Fruit fly (Drosophila melanogaster) whole organism, embryonic: Measurements from ENCODE around the gene Tsen34.

Experiments used
- Abd-B ChIP-seq: fragments of 200-800 bp; sonication (Bioruptor generic); optimal IDR thresholded peaks from 2 replicates; lab custom pipeline; 2018; ENCODE audit warnings: missing biosample characterization, mild to moderate bottlenecking, missing genetic modification characterization, moderate library complexity
- Bdp1 ChIP-seq: fragments of 200-800 bp; sonication (Bioruptor generic); optimal IDR thresholded peaks from 3 replicates; lab custom pipeline; 2016; ENCODE audit warnings: missing biosample characterization, missing genetic modification characterization
- CG10209 ChIP-seq: fragments of 200-800 bp; sonication (Bioruptor generic); optimal IDR thresholded peaks from 3 replicates; lab custom pipeline; 2017; ENCODE audit warnings: missing biosample characterization, mild to moderate bottlenecking, missing genetic modification characterization, missing genetic modification reagents
- CG10565 ChIP-seq: fragments of 200-800 bp; sonication (Bioruptor generic); optimal IDR thresholded peaks from 3 replicates; lab custom pipeline; 2016; ENCODE audit warnings: missing biosample characterization, mild to moderate bottlenecking, missing genetic modification characterization
- CG10654 ChIP-seq: fragments of 200-800 bp; sonication (Bioruptor generic); optimal IDR thresholded peaks from 2 replicates; lab custom pipeline; 2016; ENCODE audit warnings: missing biosample characterization, missing genetic modification characterization
- CG11723 ChIP-seq: fragments of 200-800 bp; sonication (Bioruptor generic); optimal IDR thresholded peaks from 2 replicates; lab custom pipeline; 2017; ENCODE audit warnings: missing biosample characterization, mild to moderate bottlenecking, missing genetic modification characterization
- CG14667 ChIP-seq: fragments of 200-800 bp; sonication (Bioruptor generic); IDR thresholded peaks from 2 replicates; pipeline ENCODE4 v1.3.6; 2022; ENCODE audit warnings: missing biosample characterization, missing genetic modification characterization
- CG16779 ChIP-seq: fragments of 200-800 bp; sonication (Bioruptor generic); IDR thresholded peaks from 2 replicates; pipeline ENCODE4 v1.3.6; 2022; ENCODE audit warnings: missing biosample characterization, missing genetic modification characterization
- CG17802 ChIP-seq: fragments of 200-800 bp; sonication (Bioruptor generic); optimal IDR thresholded peaks from 2 replicates; lab custom pipeline; 2018; ENCODE audit warnings: missing biosample characterization, mild to moderate bottlenecking, missing genetic modification characterization, moderate library complexity
- CG18619 ChIP-seq: fragments of 200-800 bp; sonication (Bioruptor generic); optimal IDR thresholded peaks from 3 replicates; lab custom pipeline; 2017; ENCODE audit warnings: missing biosample characterization, mild to moderate bottlenecking, missing genetic modification characterization
- CG2875 ChIP-seq: fragments of 200-800 bp; sonication (Bioruptor generic); optimal IDR thresholded peaks from 2 replicates; lab custom pipeline; 2017; ENCODE audit warnings: missing biosample characterization, mild to moderate bottlenecking, missing genetic modification characterization, missing genetic modification reagents
- CG3995 ChIP-seq: fragments of 200-800 bp; sonication (Bioruptor generic); optimal IDR thresholded peaks from 3 replicates; lab custom pipeline; 2016; ENCODE audit warnings: missing biosample characterization, missing genetic modification characterization
- CG6272 ChIP-seq: fragments of 200-800 bp; sonication (Bioruptor generic); IDR thresholded peaks from 2 replicates; pipeline ENCODE4 v1.3.6; 2022; ENCODE audit warnings: missing biosample characterization, missing genetic modification characterization
- CG7839 ChIP-seq: fragments of 200-800 bp; sonication (Bioruptor generic); optimal IDR thresholded peaks from 3 replicates; lab custom pipeline; 2018; ENCODE audit warnings: missing biosample characterization, mild to moderate bottlenecking, missing genetic modification characterization, moderate library complexity
- Eip74EF ChIP-seq, 2 experiments: fragments of 200-800 bp in 1 of 2; fragments of >200 bp in 1 of 2; sonication (Bioruptor generic) in 1 of 2; optimal IDR thresholded peaks; 2 replicates each; lab custom pipeline; 2017 to 2019; ENCODE audit warnings: missing biosample characterization in 2 of 2, missing genetic modification characterization in 2 of 2, mild to moderate bottlenecking in 1 of 2, moderate library complexity in 1 of 2
- Elba2 ChIP-seq: fragments of 200-800 bp; sonication (Bioruptor generic); optimal IDR thresholded peaks from 3 replicates; lab custom pipeline; 2016; ENCODE audit warnings: missing biosample characterization, missing genetic modification characterization
- H2.0 ChIP-seq: fragments of 200-800 bp; sonication (Bioruptor generic); IDR thresholded peaks from 2 replicates; pipeline ENCODE4 v1.3.6; 2022; ENCODE audit warnings: missing biosample characterization, missing genetic modification characterization
- HHEX ChIP-seq: fragments of 200-800 bp; sonication (Bioruptor generic); optimal IDR thresholded peaks from 3 replicates; lab custom pipeline; 2017; ENCODE audit warnings: missing biosample characterization, mild to moderate bottlenecking, missing genetic modification characterization, missing genetic modification reagents
- Mes4 ChIP-seq: fragments of 200-800 bp; sonication (Bioruptor generic); optimal IDR thresholded peaks from 2 replicates; lab custom pipeline; 2016; ENCODE audit warnings: missing biosample characterization, missing genetic modification characterization
- NC2α ChIP-seq: fragments of 200-800 bp; sonication (Bioruptor generic); optimal IDR thresholded peaks from 2 replicates; lab custom pipeline; 2016; ENCODE audit warnings: missing biosample characterization, missing genetic modification characterization
- Neu2 ChIP-seq: fragments of 200-800 bp; sonication (Bioruptor generic); optimal IDR thresholded peaks from 3 replicates; lab custom pipeline; 2016; ENCODE audit warnings: missing biosample characterization, missing genetic modification characterization, borderline replicate concordance
- PHDP ChIP-seq: fragments of 200-800 bp; sonication (Bioruptor generic); optimal IDR thresholded peaks from 3 replicates; lab custom pipeline; 2018; ENCODE audit warnings: missing biosample characterization, mild to moderate bottlenecking, missing genetic modification characterization, moderate library complexity
- Spps ChIP-seq: fragments of 200-800 bp; sonication (Bioruptor generic); optimal IDR thresholded peaks from 2 replicates; lab custom pipeline; 2018; ENCODE audit warnings: missing biosample characterization, mild to moderate bottlenecking, missing genetic modification characterization
- Xbp1 ChIP-seq: fragments of 200-800 bp; sonication (Bioruptor generic); optimal IDR thresholded peaks from 3 replicates; lab custom pipeline; 2016; ENCODE audit warnings: missing biosample characterization, mild to moderate bottlenecking, missing genetic modification characterization
- ab ChIP-seq: fragments of 200-800 bp; sonication (Bioruptor generic); optimal IDR thresholded peaks from 2 replicates; lab custom pipeline; 2016; ENCODE audit warnings: missing biosample characterization, missing genetic modification characterization
- ara ChIP-seq: fragments of 200-800 bp; sonication (Bioruptor generic); IDR thresholded peaks from 2 replicates; pipeline ENCODE4 v1.3.6; 2022; ENCODE audit warnings: missing biosample characterization, missing genetic modification characterization
- br ChIP-seq: fragments of >200 bp; optimal IDR thresholded peaks from 2 replicates; lab custom pipeline; 2017
- caup ChIP-seq: fragments of 200-800 bp; sonication (Bioruptor generic); optimal IDR thresholded peaks from 3 replicates; lab custom pipeline; 2017; ENCODE audit warnings: missing biosample characterization, mild to moderate bottlenecking, missing genetic modification characterization, moderate library complexity; ENCODE audit not compliant: severe bottlenecking
- cg ChIP-seq: fragments of 200-800 bp; sonication (Bioruptor generic); optimal IDR thresholded peaks from 3 replicates; lab custom pipeline; 2019; ENCODE audit warnings: missing biosample characterization, mild to moderate bottlenecking, missing genetic modification characterization, moderate library complexity
- chinmo ChIP-seq: fragments of 200-800 bp; sonication (Bioruptor generic); IDR thresholded peaks from 4 replicates; pipeline ENCODE4 v1.3.6; 2022; ENCODE audit warnings: missing biosample characterization, missing genetic modification characterization; ENCODE audit not compliant: partially characterized antibody
- chn ChIP-seq: fragments of 200-800 bp; sonication (Bioruptor generic); optimal IDR thresholded peaks from 2 replicates; lab custom pipeline; 2016; ENCODE audit warnings: missing biosample characterization, missing genetic modification characterization
- cwo ChIP-seq: fragments of 200-800 bp; sonication (Bioruptor generic); optimal IDR thresholded peaks from 3 replicates; lab custom pipeline; 2017; ENCODE audit warnings: missing biosample characterization, missing genetic modification characterization, mild to moderate bottlenecking, moderate library complexity, missing genetic modification reagents
- fd102C ChIP-seq: fragments of 200-800 bp; sonication (Bioruptor generic); optimal IDR thresholded peaks from 2 replicates; lab custom pipeline; 2018; ENCODE audit warnings: missing biosample characterization, mild to moderate bottlenecking, missing genetic modification characterization, moderate library complexity
- ftz-f1 ChIP-seq: fragments of 200-800 bp; sonication (Bioruptor generic); optimal IDR thresholded peaks from 2 replicates; lab custom pipeline; 2016; ENCODE audit warnings: missing biosample characterization, missing genetic modification characterization
- gcm2 ChIP-seq: fragments of 200-800 bp; sonication (Bioruptor generic); optimal IDR thresholded peaks from 2 replicates; lab custom pipeline; 2016; ENCODE audit warnings: missing biosample characterization, missing genetic modification characterization
- gsb ChIP-seq: fragments of 200-800 bp; sonication (Bioruptor generic); IDR thresholded peaks from 2 replicates; pipeline ENCODE4 v1.3.6; 2022; ENCODE audit warnings: missing biosample characterization, missing genetic modification characterization
- hbn ChIP-seq: fragments of 200-800 bp; sonication (Bioruptor generic); IDR thresholded peaks from 2 replicates; pipeline ENCODE4 v1.3.6; 2022; ENCODE audit warnings: missing biosample characterization, missing genetic modification characterization; ENCODE audit not compliant: partially characterized antibody
- jigr1 ChIP-seq: fragments of 200-800 bp; sonication (Bioruptor generic); IDR thresholded peaks from 3 replicates; pipeline ENCODE4 v1.3.6; 2022; ENCODE audit warnings: missing biosample characterization, missing genetic modification characterization
- kah ChIP-seq: fragments of 200-800 bp; sonication (Bioruptor generic); optimal IDR thresholded peaks from 2 replicates; lab custom pipeline; 2018; ENCODE audit warnings: missing biosample characterization, mild to moderate bottlenecking, missing genetic modification characterization
- ken ChIP-seq: fragments of 200-800 bp; sonication (Bioruptor generic); IDR thresholded peaks from 3 replicates; pipeline ENCODE4 v1.3.6; 2022; ENCODE audit warnings: missing biosample characterization, missing genetic modification characterization
- lbe ChIP-seq: fragments of 200-800 bp; sonication (Bioruptor generic); optimal IDR thresholded peaks from 2 replicates; lab custom pipeline; 2016; ENCODE audit warnings: missing biosample characterization, mild to moderate bottlenecking, missing genetic modification characterization
- nom ChIP-seq: fragments of 200-800 bp; sonication (Bioruptor generic); optimal IDR thresholded peaks from 2 replicates; lab custom pipeline; 2017; ENCODE audit warnings: missing biosample characterization, missing genetic modification characterization, mild to moderate bottlenecking, moderate library complexity, missing genetic modification reagents
- odd ChIP-seq: fragments of 200-800 bp; sonication (Bioruptor generic); optimal IDR thresholded peaks from 2 replicates; lab custom pipeline; 2017; ENCODE audit warnings: missing biosample characterization, mild to moderate bottlenecking, missing genetic modification characterization
- seq ChIP-seq: fragments of 200-800 bp; sonication (Bioruptor generic); IDR thresholded peaks from 2 replicates; pipeline ENCODE4 v1.3.6; 2022; ENCODE audit warnings: missing biosample characterization, missing genetic modification characterization
- stwl ChIP-seq: fragments of 200-800 bp; sonication (Bioruptor generic); optimal IDR thresholded peaks from 3 replicates; lab custom pipeline; 2018; ENCODE audit warnings: missing biosample characterization, mild to moderate bottlenecking, missing genetic modification characterization, moderate library complexity
- tup ChIP-seq: fragments of 200-800 bp; sonication (Bioruptor generic); optimal IDR thresholded peaks from 2 replicates; lab custom pipeline; 2016; ENCODE audit warnings: missing biosample characterization, mild to moderate bottlenecking, missing genetic modification characterization, moderate library complexity
- vfl ChIP-seq: fragments of 200-800 bp; sonication (Bioruptor generic); optimal IDR thresholded peaks from 2 replicates; lab custom pipeline; 2016; ENCODE audit warnings: missing biosample characterization, missing genetic modification characterization
- wek ChIP-seq: fragments of 200-800 bp; sonication (Bioruptor generic); optimal IDR thresholded peaks from 3 replicates; lab custom pipeline; 2018; ENCODE audit warnings: missing biosample characterization, mild to moderate bottlenecking, missing genetic modification characterization, moderate library complexity

Tsen34 gene

dm6 chr3L:14761837-14762785 lies at the start of gene Tsen34, which contains the start of gene Mgat4a (continued):
- TF ChIP-seq nom (GFP tag; lab: Kevin White, UChicago) = no peak
- no peak for TF ChIP-seq CG11723 (GFP tag; lab: Kevin White, UChicago)
- no peak for TF ChIP-seq ab (GFP tag; lab: Kevin White, UChicago)
- no peak for TF ChIP-seq CG10565 (GFP tag; lab: Kevin White, UChicago)
- no peak for TF ChIP-seq ken (GFP tag; lab: Robert Waterston, UW)
- TF ChIP-seq HHEX (GFP tag; lab: Kevin White, UChicago) = peak; percentile 50
- TF ChIP-seq vfl (GFP tag; lab: Kevin White, UChicago) = no peak
- TF ChIP-seq odd (GFP tag; lab: Kevin White, UChicago) = no peak
- no peak for TF ChIP-seq Mes4
- peak; percentile 58; the same call in 1 of the 2 replicates for TF ChIP-seq CG16779 (GFP tag; lab: Robert Waterston, UW)
- TF ChIP-seq br (lab: Kevin White, UChicago) = no peak
- TF ChIP-seq ara (GFP tag; lab: Robert Waterston, UW) = no peak
- no peak for TF ChIP-seq ftz-f1 (GFP tag; lab: Kevin White, UChicago)
- TF ChIP-seq Bdp1 (GFP tag; lab: Kevin White, UChicago) = peak; percentile 19
- peak; percentile 48 for TF ChIP-seq tup
- no peak for TF ChIP-seq chn (GFP tag; lab: Kevin White, UChicago)
- peak; percentile 18 for TF ChIP-seq CG3995
- TF ChIP-seq cwo = peak; percentile 39
- TF ChIP-seq NC2α (GFP tag; lab: Kevin White, UChicago) = no peak
- TF ChIP-seq CG14667 = no peak
- TF ChIP-seq chinmo (GFP tag; lab: Robert Waterston, UW) = 0 out of 4 replicates have a peak, but pooled peaks have one; percentile 65
- peak; percentile 14; the same call in 1 of the 2 replicates for TF ChIP-seq seq (GFP tag; lab: Robert Waterston, UW)
- no peak for TF ChIP-seq fd102C (GFP tag; lab: Kevin White, UChicago)
- TF ChIP-seq stwl (tag; lab: Kevin White, UChicago) = peak; percentile 72
- peak; percentile 79 for TF ChIP-seq caup (GFP tag; lab: Kevin White, UChicago)
- TF ChIP-seq CG6272 (GFP tag; lab: Robert Waterston, UW) = no peak
- TF ChIP-seq gsb (GFP tag; lab: Robert Waterston, UW) = peak; percentile 38; the same call in 1 of the 2 replicates
- TF ChIP-seq CG7839 (tag; lab: Kevin White, UChicago) = no peak
- no peak for TF ChIP-seq Xbp1 (GFP tag; lab: Kevin White, UChicago)
- TF ChIP-seq wek (GFP tag; lab: Kevin White, UChicago) = no peak
- no peak for TF ChIP-seq Neu2 (GFP tag; lab: Kevin White, UChicago)
- no peak for TF ChIP-seq Abd-B (GFP tag; lab: Kevin White, UChicago)
- TF ChIP-seq hbn (GFP tag; lab: Robert Waterston, UW) = peak; percentile 50; the same call in 1 of the 2 replicates
- TF ChIP-seq gcm2 (GFP tag; lab: Kevin White, UChicago) = no peak
- no peak for TF ChIP-seq cg (GFP tag; lab: Kevin White, UChicago)
- no peak for TF ChIP-seq jigr1 (GFP tag; lab: Robert Waterston, UW)
- peak; percentile 25 for TF ChIP-seq CG17802 (tag; lab: Kevin White, UChicago)
- no peak for TF ChIP-seq lbe (GFP tag; lab: Kevin White, UChicago)
- peak; percentile 77 for TF ChIP-seq kah (GFP tag; lab: Kevin White, UChicago)
- no peak for TF ChIP-seq Spps (tag; lab: Kevin White, UChicago)
- TF ChIP-seq CG2875 = no peak
- TF ChIP-seq PHDP (tag; lab: Kevin White, UChicago) = peak; percentile 35
- no peak for TF ChIP-seq Eip74EF (GFP tag; optimal IDR thresholded peaks at IDR 0.05; lab: Kevin White, UChicago)
- peak; percentile 93 for TF ChIP-seq Elba2 (GFP tag; lab: Kevin White, UChicago)
- 0 out of 2 replicates have a peak, but pooled peaks have one; percentile 29 for TF ChIP-seq H2.0 (GFP tag; lab: Robert Waterston, UW)
- peak; percentile 62 for TF ChIP-seq CG10209
- no peak for TF ChIP-seq CG10654 (GFP tag; lab: Kevin White, UChicago)
- peak; percentile 62 for TF ChIP-seq CG18619
